Worm (Caenorhabditis elegans) whole organism, mixed stage, embryonic: ENCODE measurements around the gene F42F12.11.
"Not testable (repeated sequence)": the region's sequence is repeated elsewhere in the genome, so short reads cannot be mapped to it uniquely, and the experiment has no call there.

ENCODE experiments used
- blmp-1 ChIP-seq: fragments of 150-350 bp; optimal IDR thresholded peaks from 2 replicates; lab custom pipeline; 2014; ENCODE audit warnings: missing biosample characterization, missing genetic modification characterization
- ceh-39 ChIP-seq: fragments of 150-350 bp; optimal IDR thresholded peaks from 2 replicates; lab custom pipeline; 2014; ENCODE audit warnings: missing biosample characterization, missing genetic modification characterization
- ceh-43 ChIP-seq: fragments of 200-800 bp; sonication (Bioruptor generic); optimal IDR thresholded peaks from 2 replicates; lab custom pipeline; 2018; ENCODE audit warnings: mild to moderate bottlenecking, missing genetic modification characterization, moderate library complexity, missing compliant biosample characterization
- ceh-83 ChIP-seq: fragments of 200-800 bp; sonication (Bioruptor generic); optimal IDR thresholded peaks from 2 replicates; lab custom pipeline; 2018; ENCODE audit warnings: mild to moderate bottlenecking, missing genetic modification characterization, missing compliant biosample characterization
- ces-1 ChIP-seq: fragments of 150-350 bp; optimal IDR thresholded peaks from 2 replicates; lab custom pipeline; 2014; ENCODE audit warnings: missing biosample characterization, missing genetic modification reagents, missing genetic modification characterization
- cnd-1 ChIP-seq: fragments of 200-800 bp; sonication (Bioruptor generic); optimal IDR thresholded peaks from 2 replicates; lab custom pipeline; 2018; ENCODE audit warnings: mild to moderate bottlenecking, missing genetic modification characterization, missing compliant biosample characterization
- drap-1 ChIP-seq: fragments of 200-800 bp; sonication (Bioruptor generic); optimal IDR thresholded peaks from 3 replicates; lab custom pipeline; 2018; ENCODE audit warnings: mild to moderate bottlenecking, missing genetic modification characterization, missing compliant biosample characterization
- elt-1 ChIP-seq: sonication (generic microtip); optimal IDR thresholded peaks from 2 replicates; lab custom pipeline; 2017; ENCODE audit warnings: missing genetic modification characterization, mild to moderate bottlenecking, missing compliant biosample characterization, antibody characterized with exemption, moderate library complexity, borderline replicate concordance; ENCODE audit not compliant: insufficient read depth
- elt-3 ChIP-seq: fragments of 150-350 bp; optimal IDR thresholded peaks from 2 replicates; lab custom pipeline; 2014; ENCODE audit warnings: missing biosample characterization, missing genetic modification characterization
- flh-1 ChIP-seq: fragments of 200-800 bp; sonication (Bioruptor generic); optimal IDR thresholded peaks from 2 replicates; lab custom pipeline; 2018; ENCODE audit warnings: mild to moderate bottlenecking, missing genetic modification characterization, moderate library complexity, missing compliant biosample characterization
- ham-2 ChIP-seq: fragments of 200-800 bp; sonication (Bioruptor generic); optimal IDR thresholded peaks from 2 replicates; lab custom pipeline; 2018; ENCODE audit warnings: mild to moderate bottlenecking, missing genetic modification characterization, missing compliant biosample characterization
- hlh-1 ChIP-seq: fragments of 150-350 bp; optimal IDR thresholded peaks from 2 replicates; lab custom pipeline; 2014; ENCODE audit warnings: missing biosample characterization, missing genetic modification reagents, missing genetic modification characterization
- lin-13 ChIP-seq: fragments of 150-350 bp; optimal IDR thresholded peaks from 2 replicates; lab custom pipeline; 2014; ENCODE audit warnings: missing biosample characterization, missing genetic modification characterization
- lin-32 ChIP-seq: fragments of 200-800 bp; sonication (Bioruptor generic); optimal IDR thresholded peaks from 2 replicates; lab custom pipeline; 2018; ENCODE audit warnings: mild to moderate bottlenecking, missing genetic modification characterization, missing compliant biosample characterization
- lsy-2 ChIP-seq: fragments of 150-350 bp; optimal IDR thresholded peaks from 2 replicates; lab custom pipeline; 2014; ENCODE audit warnings: missing biosample characterization, missing genetic modification characterization
- mep-1 ChIP-seq: fragments of 150-350 bp; optimal IDR thresholded peaks from 2 replicates; lab custom pipeline; 2017; ENCODE audit warnings: missing biosample characterization, missing genetic modification reagents, missing genetic modification characterization, inconsistent platforms
- nhr-12 ChIP-seq: fragments of 150-350 bp; optimal IDR thresholded peaks from 2 replicates; lab custom pipeline; 2014; ENCODE audit warnings: missing biosample characterization, missing genetic modification characterization
- nhr-2 ChIP-seq: fragments of 150-350 bp; optimal IDR thresholded peaks from 2 replicates; lab custom pipeline; 2014; ENCODE audit warnings: missing biosample characterization, missing genetic modification characterization
- nhr-237 ChIP-seq: fragments of 150-350 bp; optimal IDR thresholded peaks from 2 replicates; lab custom pipeline; 2014; ENCODE audit warnings: missing biosample characterization, missing genetic modification characterization
- nhr-28 ChIP-seq: fragments of 150-350 bp; optimal IDR thresholded peaks from 2 replicates; lab custom pipeline; 2014; ENCODE audit warnings: missing biosample characterization, missing genetic modification characterization
- nhr-76 ChIP-seq: sonication (generic microtip); optimal IDR thresholded peaks from 2 replicates; lab custom pipeline; 2017; ENCODE audit warnings: missing biosample characterization, missing genetic modification characterization
- pha-4 ChIP-seq: fragments of 150-350 bp; optimal IDR thresholded peaks from 2 replicates; lab custom pipeline; 2018; ENCODE audit warnings: missing biosample characterization, missing genetic modification reagents, missing genetic modification characterization
- sem-2 ChIP-seq: fragments of 200-800 bp; sonication (Bioruptor generic); optimal IDR thresholded peaks from 2 replicates; lab custom pipeline; 2018; ENCODE audit warnings: mild to moderate bottlenecking, missing genetic modification characterization, missing compliant biosample characterization
- sptf-1 ChIP-seq: sonication (generic microtip); optimal IDR thresholded peaks from 2 replicates; lab custom pipeline; 2017; ENCODE audit warnings: mild to moderate bottlenecking, missing genetic modification characterization, moderate library complexity, missing compliant biosample characterization
- tbx-8 ChIP-seq: fragments of 200-800 bp; sonication (Bioruptor generic); optimal IDR thresholded peaks from 2 replicates; lab custom pipeline; 2018; ENCODE audit warnings: mild to moderate bottlenecking, missing genetic modification characterization, moderate library complexity, missing compliant biosample characterization
- unc-39 ChIP-seq: fragments of 150-350 bp; optimal IDR thresholded peaks from 2 replicates; lab custom pipeline; 2014; ENCODE audit warnings: missing biosample characterization, missing genetic modification characterization
- unc-62 ChIP-seq: fragments of 150-350 bp; optimal IDR thresholded peaks from 2 replicates; lab custom pipeline; 2014; ENCODE audit warnings: missing biosample characterization, missing genetic modification reagents, missing genetic modification characterization
- zip-8 ChIP-seq: fragments of 150-350 bp; optimal IDR thresholded peaks from 2 replicates; lab custom pipeline; 2014; ENCODE audit warnings: missing biosample characterization, missing genetic modification characterization
- ztf-11 ChIP-seq: fragments of 150-350 bp; optimal IDR thresholded peaks from 2 replicates; lab custom pipeline; 2014; ENCODE audit warnings: missing biosample characterization, missing genetic modification characterization

F42F12.11 gene

ce11 chrX:12306565-12306964 is 40.3 kb upstream of the F42F12.11 start, which contains the start of gene phf-32:
Gene phf-32, plus strand, starts transcription at chrX:12306865.
- TF ChIP-seq nhr-12 (tag; lab: Kevin White, UChicago) (no peak), sptf-1 (tag; lab: Kevin White, UChicago) (no peak), elt-1 (no peak), hlh-1 (tag; lab: Kevin White, UChicago) (no peak), nhr-28 (tag; lab: Kevin White, UChicago) (no peak), pha-4 (tag; lab: Kevin White, UChicago) (no peak), lin-32 (GFP tag; lab: Kevin White, UChicago) (no peak), nhr-2 (tag; lab: Kevin White, UChicago) (no peak), nhr-76 (no peak), blmp-1 (no peak), sem-2 (GFP tag; lab: Kevin White, UChicago) (no peak), elt-3 (tag; lab: Kevin White, UChicago) (no peak), tbx-8 (no peak), ceh-43 (GFP tag; lab: Kevin White, UChicago) (no peak), drap-1 (GFP tag; lab: Kevin White, UChicago) (no peak), ztf-11 (no peak), unc-39 (tag; lab: Kevin White, UChicago) (no peak), flh-1 (GFP tag; lab: Kevin White, UChicago) (no peak), ceh-39 (no peak)

ce11 chrX:12308045-12308499 is 38.8 kb upstream of the F42F12.11 start, which contains the start of gene F17A2.16:
Gene F17A2.16, plus strand, starts transcription at chrX:12308449.
- TF ChIP-seq unc-39 (tag; lab: Kevin White, UChicago); ceh-39; nhr-12 (tag; lab: Kevin White, UChicago): not testable (repeated sequence)

ce11 chrX:12313779-12314178 is 33.0 kb upstream of the F42F12.11 start:
- TF ChIP-seq unc-39 (tag; lab: Kevin White, UChicago) (no peak), nhr-76 (no peak), lin-32 (GFP tag; lab: Kevin White, UChicago) (no peak), ces-1 (GFP tag; lab: Kevin White, UChicago) (no peak)

ce11 chrX:12314395-12314794 is 32.4 kb upstream of the F42F12.11 start:
- TF ChIP-seq lin-32 (GFP tag; lab: Kevin White, UChicago), result no peak
- no peak for TF ChIP-seq unc-62 (GFP tag; lab: Kevin White, UChicago)
- no peak for TF ChIP-seq nhr-12 (tag; lab: Kevin White, UChicago)
- no peak for TF ChIP-seq lsy-2 (tag; lab: Kevin White, UChicago)
- TF ChIP-seq ceh-83 (GFP tag; lab: Kevin White, UChicago), result no peak
- no peak for TF ChIP-seq blmp-1
- no peak for TF ChIP-seq nhr-237 (tag; lab: Kevin White, UChicago)
- TF ChIP-seq sptf-1 (tag; lab: Kevin White, UChicago), result no peak
- TF ChIP-seq nhr-2 (tag; lab: Kevin White, UChicago), result no peak
- no peak for TF ChIP-seq zip-8

- no peak for TF ChIP-seq nhr-28 (tag; lab: Kevin White, UChicago)
- TF ChIP-seq lsy-2 (tag; lab: Kevin White, UChicago), result no peak
- no peak for TF ChIP-seq sptf-1 (tag; lab: Kevin White, UChicago)
- TF ChIP-seq sem-2 (GFP tag; lab: Kevin White, UChicago), result no peak
- TF ChIP-seq hlh-1 (tag; lab: Kevin White, UChicago), result no peak
- TF ChIP-seq nhr-76, result no peak
- no peak for TF ChIP-seq zip-8
- no peak for TF ChIP-seq cnd-1 (tag; lab: Kevin White, UChicago)
- TF ChIP-seq ces-1 (GFP tag; lab: Kevin White, UChicago), result no peak
- TF ChIP-seq nhr-237 (tag; lab: Kevin White, UChicago), result no peak
- no peak for TF ChIP-seq blmp-1
- TF ChIP-seq nhr-2 (tag; lab: Kevin White, UChicago), result no peak
- TF ChIP-seq ztf-11, result no peak
- TF ChIP-seq mep-1 (tag; lab: Kevin White, UChicago), result no peak
- TF ChIP-seq ceh-83 (GFP tag; lab: Kevin White, UChicago), result no peak
- TF ChIP-seq drap-1 (GFP tag; lab: Kevin White, UChicago), result no peak
- no peak for TF ChIP-seq lin-32 (GFP tag; lab: Kevin White, UChicago)
- TF ChIP-seq ham-2 (GFP tag; lab: Kevin White, UChicago), result no peak
- TF ChIP-seq unc-62 (GFP tag; lab: Kevin White, UChicago), result no peak
- no peak for TF ChIP-seq lin-13
Measured at ce11 chrX:12315268-12315667, 31.6 kb upstream of the F42F12.11 start, which contains the start of gene xtr-2. Gene xtr-2, plus strand, starts transcription at chrX:12315568.
